Fruit fly (Drosophila melanogaster): ENCODE results near the gene Fkbp39.
A peak's percentile ranks its signal among the peaks of the same experiment; 100 is the strongest.

The Fkbp39 gene

DNA sequence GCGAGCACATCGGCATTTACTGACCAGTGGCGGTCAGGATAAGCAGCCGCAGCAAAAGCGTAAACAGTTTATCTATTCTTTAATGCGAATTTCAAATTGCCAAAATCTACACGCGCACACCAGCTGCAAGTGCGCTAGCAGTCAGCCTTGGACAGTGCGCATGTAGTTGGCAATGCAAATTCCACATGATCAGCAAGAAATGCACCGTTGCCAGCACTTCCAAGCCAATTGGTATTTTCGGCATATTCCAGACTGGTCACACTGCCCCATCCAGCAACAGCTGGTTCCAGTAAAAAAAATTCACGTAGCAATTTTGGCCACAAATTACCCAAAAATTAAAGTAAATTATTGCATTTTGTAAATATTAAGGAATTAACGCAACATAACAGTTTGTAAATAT, 45.2 kb downstream of the Fkbp39 start (continued):
- TF ChIP-seq Hey (tag; optimal IDR thresholded peaks at IDR 0.05) (no peak), Stat92E (GFP tag; optimal IDR thresholded peaks at IDR 0.05) (no peak), nerfin-1 (tag; optimal IDR thresholded peaks at IDR 0.05) (peak; percentile 23), D19B (GFP tag; optimal IDR thresholded peaks at IDR 0.05) (no peak), chn (GFP tag; optimal IDR thresholded peaks at IDR 0.05) (peak; percentile 45), oc (tag; optimal IDR thresholded peaks at IDR 0.05) (peak; percentile 33), zf30C (GFP tag; optimal IDR thresholded peaks at IDR 0.05) (peak; percentile 23), esg (GFP tag; conservative IDR thresholded peaks at IDR 0.05) (no peak), CG4854 (GFP tag; optimal IDR thresholded peaks at IDR 0.05) (peak; percentile 99), chinmo (GFP tag; IDR thresholded peaks at IDR 0.05; ENCODE audit: partially characterized antibody) (no peak), org-1 (GFP tag; optimal IDR thresholded peaks at IDR 0.05) (no peak), YL-1 (GFP tag; optimal IDR thresholded peaks at IDR 0.05) (peak; percentile 49), Vsx1 (GFP tag; optimal IDR thresholded peaks at IDR 0.05) (no peak), CG4617 (GFP tag; optimal IDR thresholded peaks at IDR 0.05; ENCODE audit: borderline replicate concordance) (peak; percentile 77), sr (GFP tag; IDR thresholded peaks at IDR 0.05) (no peak), MTF-1 (GFP tag; optimal IDR thresholded peaks at IDR 0.05; ENCODE audit: borderline replicate concordance) (no peak), CG12391 (tag; optimal IDR thresholded peaks at IDR 0.05) (peak; percentile 21), CG7357 (GFP tag; IDR thresholded peaks at IDR 0.05) (no peak), CG33213 (GFP tag; optimal IDR thresholded peaks at IDR 0.05) (peak; percentile 85), CG15514 (GFP tag; optimal IDR thresholded peaks at IDR 0.05) (peak; percentile 83), slbo (GFP tag; IDR thresholded peaks at IDR 0.05) (no peak), Gsc (GFP tag; IDR thresholded peaks at IDR 0.05) (no peak), grau (tag; optimal IDR thresholded peaks at IDR 0.05) (no peak), CG1602 (GFP tag; optimal IDR thresholded peaks at IDR 0.05) (no peak), da (GFP tag; optimal IDR thresholded peaks at IDR 0.05) (no peak), CG2116 (GFP tag; optimal IDR thresholded peaks at IDR 0.05) (peak; percentile 89), ab (GFP tag; optimal IDR thresholded peaks at IDR 0.05) (no peak), Trl (optimal IDR thresholded peaks at IDR 0.05) (no peak), Trl (GFP tag; optimal IDR thresholded peaks at IDR 0.05) (peak; percentile 19), CG8359 (GFP tag; optimal IDR thresholded peaks at IDR 0.05; ENCODE audit: borderline replicate concordance) (no peak), Spps (tag; optimal IDR thresholded peaks at IDR 0.05) (no peak), Xrp1 (GFP tag; IDR thresholded peaks at IDR 0.05) (no peak), dati (GFP tag; IDR thresholded peaks at IDR 0.05) (no peak), ken (GFP tag; IDR thresholded peaks at IDR 0.05) (no peak), tna (GFP tag; IDR thresholded peaks at IDR 0.05; ENCODE audit: partially characterized antibody) (no peak), ac (GFP tag; optimal IDR thresholded peaks at IDR 0.05) (no peak), ATbp (GFP tag; optimal IDR thresholded peaks at IDR 0.05) (no peak), slp2 (GFP tag; optimal IDR thresholded peaks at IDR 0.05) (no peak), CG1603 (tag; optimal IDR thresholded peaks at IDR 0.05) (peak; percentile 92), D19A (tag; optimal IDR thresholded peaks at IDR 0.05) (no peak), run (tag; optimal IDR thresholded peaks at IDR 0.05) (no peak), bbx (GFP tag; IDR thresholded peaks at IDR 0.05; ENCODE audit: partially characterized antibody) (no peak), NK7.1 (GFP tag; optimal IDR thresholded peaks at IDR 0.05) (no peak), repo (GFP tag; optimal IDR thresholded peaks at IDR 0.05) (no peak), toy (GFP tag; IDR thresholded peaks at IDR 0.05) (no peak), Asciz (GFP tag; optimal IDR thresholded peaks at IDR 0.05) (no peak), CG2120 (GFP tag; optimal IDR thresholded peaks at IDR 0.05) (no peak), CG14667 (GFP tag; IDR thresholded peaks at IDR 0.05) (no peak), fu2 (GFP tag; optimal IDR thresholded peaks at IDR 0.05) (no peak), rib (GFP tag; IDR thresholded peaks at IDR 0.05) (no peak), CG2199 (GFP tag; IDR thresholded peaks at IDR 0.05) (no peak)

Data from whole organism, embryonic.